Fruit fly (Drosophila melanogaster) Kc167 (cell line): ENCODE measurements around the gene HisRS.

ENCODE experiments used
- Myc ChIP-seq: fragments of >200 bp; optimal IDR thresholded peaks from 2 replicates; lab custom pipeline; 2017; ENCODE audit warnings: missing external identifiers
- Sin3A ChIP-seq: fragments of >200 bp; optimal IDR thresholded peaks from 2 replicates; lab custom pipeline; 2018; ENCODE audit warnings: missing external identifiers
- h ChIP-seq: fragments of >200 bp; optimal IDR thresholded peaks from 3 replicates; lab custom pipeline; 2018; ENCODE audit warnings: missing external identifiers
- insv ChIP-seq: fragments of >200 bp; optimal IDR thresholded peaks from 3 replicates; lab custom pipeline; 2018; ENCODE audit warnings: missing external identifiers
- psq ChIP-seq: fragments of >200 bp; optimal IDR thresholded peaks from 2 replicates; lab custom pipeline; 2017; ENCODE audit warnings: missing external identifiers
- ttk ChIP-seq: sonication (Bioruptor generic); optimal IDR thresholded peaks from 2 replicates; lab custom pipeline; 2017; ENCODE audit warnings: missing external identifiers

DNA sequence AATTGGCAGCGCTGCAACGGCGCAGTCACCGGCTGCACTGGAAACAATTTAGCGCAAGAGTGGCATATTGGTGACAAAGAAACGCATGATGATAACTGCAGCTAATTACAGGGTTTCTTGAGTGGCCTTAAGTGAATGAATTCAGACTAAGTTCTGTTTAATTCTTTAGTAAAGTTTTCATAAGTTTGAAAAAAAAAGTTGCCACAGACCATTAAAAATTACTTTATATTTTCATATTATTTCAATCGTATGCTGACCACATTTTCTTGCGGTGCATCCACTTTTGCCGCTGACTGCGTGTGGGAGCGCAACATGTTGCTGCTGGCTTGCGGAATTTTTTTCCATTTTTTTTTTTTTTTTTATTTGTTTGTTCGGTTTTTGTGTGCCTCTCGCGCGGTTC lies 37.2 kb downstream of the HisRS start:
- no peak for TF ChIP-seq insv (lab: Kevin White, UChicago)
- TF ChIP-seq psq = no peak
- TF ChIP-seq h (lab: Kevin White, UChicago) = no peak
- TF ChIP-seq Myc (lab: Kevin White, UChicago) = no peak
- no peak for TF ChIP-seq Sin3A
- TF ChIP-seq ttk (lab: Kevin White, UChicago) = no peak
